Worm (Caenorhabditis elegans): ENCODE results near the gene Y116A8C.10.

The Y116A8C.10 gene

ce11 chrIV:16924092-16924491 is 14.8 kb downstream of the Y116A8C.10 start, which contains the start of gene nep-24:
Gene nep-24, plus strand, starts transcription at chrIV:16924392.
- no peak for TF ChIP-seq egl-44 (GFP tag; IDR thresholded peaks at IDR 0.05)
- no peak for TF ChIP-seq F52B5.7 (tag; optimal IDR thresholded peaks at IDR 0.05)
- no peak for TF ChIP-seq F39B2.1 (GFP tag; IDR thresholded peaks at IDR 0.05)
- TF ChIP-seq Y67H2A.10 (GFP tag; conservative IDR thresholded peaks at IDR 0.05): no peak
- no peak for TF ChIP-seq C17E4.6 (GFP tag; IDR thresholded peaks at IDR 0.05)
- TF ChIP-seq mel-28 (tag; optimal IDR thresholded peaks at IDR 0.05; ENCODE audit: borderline replicate concordance): no peak
- no peak for TF ChIP-seq snpc-4 (GFP tag; optimal IDR thresholded peaks at IDR 0.05)
- no peak for TF ChIP-seq snpc-4 (tag; optimal IDR thresholded peaks at IDR 0.05)
- TF ChIP-seq akir-1 (GFP tag; optimal IDR thresholded peaks at IDR 0.05): no peak
- no peak for TF ChIP-seq lin-40 (tag; optimal IDR thresholded peaks at IDR 0.05)
- no peak for TF ChIP-seq Y56A3A.18 (GFP tag; IDR thresholded peaks at IDR 0.05)
- TF ChIP-seq B0035.1 (tag; optimal IDR thresholded peaks at IDR 0.05): no peak
- TF ChIP-seq snpc-3.4 (tag; optimal IDR thresholded peaks at IDR 0.05): no peak
- no peak for TF ChIP-seq dox-1 (GFP tag; IDR thresholded peaks at IDR 0.05)
- no peak for TF ChIP-seq lin-26 (GFP tag; IDR thresholded peaks at IDR 0.05)
- TF ChIP-seq egl-18 (GFP tag; IDR thresholded peaks at IDR 0.05): no peak
- TF ChIP-seq lsl-1 (GFP tag; optimal IDR thresholded peaks at IDR 0.05): no peak
- no peak for TF ChIP-seq ets-4 (GFP tag; optimal IDR thresholded peaks at IDR 0.05)

ce11 chrIV:16921999-16922398 is 16.9 kb downstream of the Y116A8C.10 start:
- TF ChIP-seq hmg-20 (GFP tag; IDR thresholded peaks at IDR 0.05) (no peak), attf-5 (GFP tag; optimal IDR thresholded peaks at IDR 0.05) (no peak), snpc-4 (GFP tag; optimal IDR thresholded peaks at IDR 0.05) (no peak), snpc-4 (tag; optimal IDR thresholded peaks at IDR 0.05) (peak in 1 of 4 experiments; percentile 15), chd-7 (tag; optimal IDR thresholded peaks at IDR 0.05) (no peak), zfh-2 (GFP tag; conservative IDR thresholded peaks at IDR 0.05) (peak; percentile 52), ceh-58 (GFP tag; IDR thresholded peaks at IDR 0.05) (no peak)

DNA sequence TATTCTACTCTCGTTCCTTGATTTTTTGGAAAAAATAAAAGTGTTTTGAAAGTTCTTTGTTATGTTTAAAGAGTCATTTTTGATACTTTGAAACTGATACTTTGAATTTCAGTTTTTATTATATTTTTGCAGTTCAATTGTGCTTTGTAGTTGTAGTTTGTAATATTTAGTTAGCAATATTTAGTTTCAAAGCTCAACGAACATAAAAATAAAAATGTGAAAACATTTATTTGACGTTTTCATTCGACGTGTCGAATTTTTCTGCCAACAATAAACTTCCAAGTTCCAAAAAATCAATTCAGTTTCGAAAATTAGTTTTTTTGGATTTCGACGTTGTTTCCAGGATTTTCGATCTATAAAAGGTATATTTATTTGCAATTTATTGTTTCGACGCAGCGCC is 18.9 kb downstream of the Y116A8C.10 start, which contains the start of gene nep-23:
nep-23 (plus strand) TSS at position 301 of the 400 bp plus-strand sequence.
- TF ChIP-seq lin-35 (GFP tag; optimal IDR thresholded peaks at IDR 0.05) (no peak), ceh-100 (GFP tag; IDR thresholded peaks at IDR 0.05) (no peak), let-526 (GFP tag; IDR thresholded peaks at IDR 0.05) (no peak), lin-54 (GFP tag; optimal IDR thresholded peaks at IDR 0.05) (no peak), aptf-3 (GFP tag; IDR thresholded peaks at IDR 0.05) (no peak), dox-1 (GFP tag; IDR thresholded peaks at IDR 0.05) (no peak), Y53G8AR.9 (GFP tag; conservative IDR thresholded peaks at IDR 0.05) (no peak), die-1 (tag; optimal IDR thresholded peaks at IDR 0.05) (no peak), ztf-22 (GFP tag; optimal IDR thresholded peaks at IDR 0.05) (no peak), ztf-26 (tag; optimal IDR thresholded peaks at IDR 0.05) (no peak), akir-1 (GFP tag; optimal IDR thresholded peaks at IDR 0.05) (no peak), lag-1 (GFP tag; IDR thresholded peaks at IDR 0.05) (no peak), C17E4.6 (GFP tag; IDR thresholded peaks at IDR 0.05) (no peak), atf-7 (tag; optimal IDR thresholded peaks at IDR 0.05) (no peak), mel-28 (tag; optimal IDR thresholded peaks at IDR 0.05; ENCODE audit: borderline replicate concordance) (no peak), dpff-1 (tag; optimal IDR thresholded peaks at IDR 0.05) (no peak), ama-1 (optimal IDR thresholded peaks at IDR 0.05) (no peak), ama-1 (GFP tag; optimal IDR thresholded peaks at IDR 0.05) (no peak), ceh-58 (GFP tag; IDR thresholded peaks at IDR 0.05) (no peak)

All from whole organism, young adult.